Fruit fly (Drosophila melanogaster) whole organism, wandering third instar larva: ENCODE results near the gene Fife.

ENCODE experiments used
- CG32264 ChIP-seq: fragments of 200-800 bp; sonication (Bioruptor generic); optimal IDR thresholded peaks from 2 replicates; lab custom pipeline; 2016; ENCODE audit warnings: missing biosample characterization, missing genetic modification characterization
- CG9705 ChIP-seq: fragments of 200-800 bp; sonication (Bioruptor generic); optimal IDR thresholded peaks from 2 replicates; lab custom pipeline; 2018; ENCODE audit warnings: missing biosample characterization, mild to moderate bottlenecking, missing genetic modification characterization
- CrebA ChIP-seq: fragments of 200-800 bp; sonication (Bioruptor generic); optimal IDR thresholded peaks from 2 replicates; lab custom pipeline; 2016; ENCODE audit warnings: missing biosample characterization, mild to moderate bottlenecking, missing genetic modification characterization, borderline replicate concordance
- Dfd ChIP-seq: fragments of >200 bp; optimal IDR thresholded peaks from 2 replicates; lab custom pipeline; 2017; ENCODE audit warnings: missing biosample characterization, missing genetic modification characterization
- Dif ChIP-seq: fragments of 200-275, 200-300 bp; sonication (Bioruptor generic); optimal IDR thresholded peaks from 2 replicates; lab custom pipeline; 2018; ENCODE audit warnings: missing biosample characterization, missing genetic modification characterization; ENCODE audit not compliant: partially characterized antibody
- GATAd ChIP-seq: sonication (Bioruptor generic); optimal IDR thresholded peaks from 2 replicates; lab custom pipeline; 2016; ENCODE audit warnings: missing biosample characterization, missing genetic modification characterization
- HLH106 ChIP-seq: fragments of 200-800 bp; optimal IDR thresholded peaks from 3 replicates; lab custom pipeline; 2019; ENCODE audit warnings: missing biosample characterization, mild to moderate bottlenecking, missing genetic modification characterization, moderate library complexity
- Hnf4 ChIP-seq: fragments of 200-800 bp; sonication (Bioruptor generic); optimal IDR thresholded peaks from 2 replicates; lab custom pipeline; 2016; ENCODE audit warnings: missing biosample characterization, mild to moderate bottlenecking, missing genetic modification characterization
- Hr78 ChIP-seq: fragments of >200 bp; optimal IDR thresholded peaks from 2 replicates; lab custom pipeline; 2017; ENCODE audit warnings: missing biosample characterization, missing genetic modification characterization
- Hr83 ChIP-seq: fragments of 200-300 bp; sonication (Bioruptor generic); optimal IDR thresholded peaks from 2 replicates; lab custom pipeline; 2016; ENCODE audit warnings: missing biosample characterization, mild to moderate bottlenecking, missing genetic modification characterization, moderate library complexity; ENCODE audit not compliant: poor library complexity, severe bottlenecking
- Mio ChIP-seq: sonication (Bioruptor generic); optimal IDR thresholded peaks from 2 replicates; lab custom pipeline; 2016; ENCODE audit warnings: missing biosample characterization, missing genetic modification characterization
- Myc ChIP-seq: fragments of >200 bp; optimal IDR thresholded peaks from 2 replicates; lab custom pipeline; 2017
- N ChIP-seq: fragments of >200 bp; optimal IDR thresholded peaks from 2 replicates; lab custom pipeline; 2018; ENCODE audit warnings: missing biosample characterization, missing external identifiers, missing genetic modification characterization
- OdsH ChIP-seq: fragments of 200-800 bp; sonication (Bioruptor generic); optimal IDR thresholded peaks from 2 replicates; lab custom pipeline; 2016; ENCODE audit warnings: missing biosample characterization, mild to moderate bottlenecking, missing genetic modification characterization
- Rel ChIP-seq, 2 experiments: fragments of 200-800 bp; sonication (Bioruptor generic) in 1 of 2; optimal IDR thresholded peaks; 2 replicates in 1 of 2; 3 replicates in 1 of 2; lab custom pipeline; 2016 to 2019; ENCODE audit warnings: mild to moderate bottlenecking in 2 of 2, missing biosample characterization in 2 of 2, missing genetic modification characterization in 2 of 2, moderate library complexity in 1 of 2
- Sp1 ChIP-seq: fragments of 200-800 bp; sonication (Bioruptor generic); optimal IDR thresholded peaks from 3 replicates; lab custom pipeline; 2019; ENCODE audit warnings: missing biosample characterization, mild to moderate bottlenecking, missing genetic modification characterization, moderate library complexity
- Vsx2 ChIP-seq: fragments of 200-300, 225-300 bp; sonication (Bioruptor generic); optimal IDR thresholded peaks from 2 replicates; lab custom pipeline; 2018; ENCODE audit warnings: missing biosample characterization, missing genetic modification characterization; ENCODE audit not compliant: partially characterized antibody
- br ChIP-seq: fragments of 200-800 bp; sonication (Bioruptor generic); optimal IDR thresholded peaks from 2 replicates; lab custom pipeline; 2016; ENCODE audit warnings: missing biosample characterization, missing genetic modification characterization
- dl ChIP-seq, 2 experiments: fragments of 175-275, 200-275 bp in 1 of 2; fragments of 200-275 bp in 1 of 2; sonication (Bioruptor generic); optimal IDR thresholded peaks; lab custom pipeline; 2018; ENCODE audit warnings: mild to moderate bottlenecking in 2 of 2, missing biosample characterization in 2 of 2, missing genetic modification characterization in 2 of 2, moderate library complexity in 2 of 2; ENCODE audit not compliant: partially characterized antibody in 2 of 2, insufficient read depth in 1 of 2
- dmrt93B ChIP-seq: fragments of 200-800 bp; sonication (Bioruptor generic); optimal IDR thresholded peaks from 2 replicates; lab custom pipeline; 2018; ENCODE audit warnings: missing biosample characterization, mild to moderate bottlenecking, missing genetic modification characterization
- dsf ChIP-seq: sonication (Bioruptor generic); optimal IDR thresholded peaks from 2 replicates; lab custom pipeline; 2016; ENCODE audit warnings: missing biosample characterization, missing genetic modification characterization, borderline replicate concordance
- ey ChIP-seq: fragments of 200-800 bp; sonication (Bioruptor generic); optimal IDR thresholded peaks from 2 replicates; lab custom pipeline; 2016; ENCODE audit warnings: missing biosample characterization, missing genetic modification characterization
- foxo ChIP-seq, 2 experiments: fragments of 200-800 bp; sonication (Bioruptor generic); optimal IDR thresholded peaks; 2 replicates in 1 of 2; 3 replicates in 1 of 2; lab custom pipeline; 2016 to 2017; ENCODE audit warnings: missing biosample characterization in 2 of 2, missing genetic modification characterization in 2 of 2
- fru ChIP-seq: fragments of 200-800 bp; sonication (Bioruptor generic); optimal IDR thresholded peaks from 3 replicates; lab custom pipeline; 2016; ENCODE audit warnings: missing biosample characterization, mild to moderate bottlenecking, missing genetic modification characterization
- h ChIP-seq: fragments of 200-800 bp; sonication (Bioruptor generic); optimal IDR thresholded peaks from 3 replicates; lab custom pipeline; 2016; ENCODE audit warnings: missing biosample characterization, mild to moderate bottlenecking, missing genetic modification characterization
- jim ChIP-seq: fragments of 175-275, 200-325 bp; sonication (Bioruptor generic); optimal IDR thresholded peaks from 2 replicates; lab custom pipeline; 2016; ENCODE audit warnings: missing biosample characterization, mild to moderate bottlenecking, missing genetic modification characterization
- lola ChIP-seq: fragments of >200 bp; optimal IDR thresholded peaks from 2 replicates; lab custom pipeline; 2017; ENCODE audit warnings: missing biosample characterization, missing genetic modification characterization
- pan ChIP-seq: fragments of >200 bp; optimal IDR thresholded peaks from 2 replicates; lab custom pipeline; 2017
- psq ChIP-seq: fragments of 200-800 bp; sonication (Bioruptor generic); optimal IDR thresholded peaks from 3 replicates; lab custom pipeline; 2017; ENCODE audit warnings: missing biosample characterization, mild to moderate bottlenecking, missing genetic modification characterization, moderate library complexity
- rgr ChIP-seq: fragments of 200-800 bp; sonication (Bioruptor generic); optimal IDR thresholded peaks from 3 replicates; lab custom pipeline; 2016; ENCODE audit warnings: missing biosample characterization, mild to moderate bottlenecking, missing genetic modification characterization
- sage ChIP-seq: fragments of 200-800 bp; sonication (Bioruptor generic); optimal IDR thresholded peaks from 2 replicates; lab custom pipeline; 2016; ENCODE audit warnings: missing biosample characterization, mild to moderate bottlenecking, missing genetic modification characterization
- tai ChIP-seq: sonication (Bioruptor generic); optimal IDR thresholded peaks from 2 replicates; lab custom pipeline; 2016; ENCODE audit warnings: missing biosample characterization, missing genetic modification characterization
- usp ChIP-seq: fragments of >200 bp; optimal IDR thresholded peaks from 2 replicates; lab custom pipeline; 2017; ENCODE audit warnings: missing biosample characterization, missing genetic modification characterization
- woc ChIP-seq: sonication (Bioruptor generic); optimal IDR thresholded peaks from 2 replicates; lab custom pipeline; 2016; ENCODE audit warnings: missing biosample characterization, mild to moderate bottlenecking, missing genetic modification characterization

The Fife gene

dm6 chr3L:2711462-2712040 lies at the start of gene Fife:
Fife (minus strand) TSS chr3L:2711690.
- TF ChIP-seq CG9705 (GFP tag; lab: Kevin White, UChicago) (no peak), tai (no peak), HLH106 (no peak)

dm6 chr3L:2748359-2748758 lies 36.9 kb upstream of the Fife start:
- TF ChIP-seq psq (GFP tag; lab: Kevin White, UChicago) (no peak), jim (GFP tag; lab: Kevin White, UChicago) (no peak), woc (GFP tag; lab: Kevin White, UChicago) (no peak), Hr83 (GFP tag; lab: Kevin White, UChicago) (no peak), CG32264 (no peak), sage (GFP tag; lab: Kevin White, UChicago) (no peak)

dm6 chr3L:2745698-2746410 lies 34.4 kb upstream of the Fife start:
- TF ChIP-seq HLH106 (no peak), OdsH (no peak), lola (GFP tag; lab: Kevin White, UChicago) (no peak), Hr83 (GFP tag; lab: Kevin White, UChicago) (no peak), ey (GFP tag; lab: Kevin White, UChicago) (no peak), Hr78 (GFP tag; lab: Kevin White, UChicago) (no peak), Vsx2 (GFP tag; lab: Kevin White, UChicago) (no peak), Mio (GFP tag; lab: Kevin White, UChicago) (no peak), br (GFP tag; lab: Kevin White, UChicago) (no peak), Dfd (GFP tag; lab: Kevin White, UChicago) (no peak), pan (lab: Kevin White, UChicago) (no peak), psq (GFP tag; lab: Kevin White, UChicago) (no peak), h (GFP tag; lab: Kevin White, UChicago) (no peak), sage (GFP tag; lab: Kevin White, UChicago) (no peak), foxo (GFP tag; optimal IDR thresholded peaks at IDR 0.05; lab: Kevin White, UChicago) (no peak), N (no peak), Dif (GFP tag; lab: Kevin White, UChicago) (no peak)

dm6 chr3L:2744963-2745362 lies 33.5 kb upstream of the Fife start:
- no peak for TF ChIP-seq ey (GFP tag; lab: Kevin White, UChicago)
- TF ChIP-seq rgr = no peak
- TF ChIP-seq psq (GFP tag; lab: Kevin White, UChicago) = no peak
- TF ChIP-seq Hr83 (GFP tag; lab: Kevin White, UChicago) = no peak
- no peak for TF ChIP-seq Mio (GFP tag; lab: Kevin White, UChicago)
- TF ChIP-seq CG9705 (GFP tag; lab: Kevin White, UChicago) = no peak
- TF ChIP-seq Myc (lab: Kevin White, UChicago) = no peak
- TF ChIP-seq Vsx2 (GFP tag; lab: Kevin White, UChicago) = no peak
- TF ChIP-seq Hnf4 (GFP tag; lab: Kevin White, UChicago) = no peak
- TF ChIP-seq HLH106 = no peak
- no peak for TF ChIP-seq dsf (GFP tag; lab: Kevin White, UChicago)
- no peak for TF ChIP-seq jim (GFP tag; lab: Kevin White, UChicago)
- no peak for TF ChIP-seq dmrt93B
- TF ChIP-seq CG32264 = no peak
- no peak for TF ChIP-seq Dfd (GFP tag; lab: Kevin White, UChicago)
- TF ChIP-seq GATAd (GFP tag; lab: Kevin White, UChicago) = no peak
- TF ChIP-seq foxo (GFP tag; optimal IDR thresholded peaks at IDR 0.05; lab: Kevin White, UChicago) = no peak
- no peak for TF ChIP-seq Dif (GFP tag; lab: Kevin White, UChicago)

dm6 chr3L:2743755-2744154 lies 32.3 kb upstream of the Fife start:
- TF ChIP-seq Hnf4 (GFP tag; lab: Kevin White, UChicago) = no peak
- no peak for TF ChIP-seq Rel (GFP tag; optimal IDR thresholded peaks at IDR 0.05; lab: Kevin White, UChicago)
- no peak for TF ChIP-seq Rel (tag; optimal IDR thresholded peaks at IDR 0.05; lab: Kevin White, UChicago)
- no peak for TF ChIP-seq Sp1 (GFP tag; lab: Kevin White, UChicago)
- TF ChIP-seq dl (GFP tag; optimal IDR thresholded peaks at IDR 0.05; lab: Kevin White, UChicago; ENCODE audit: insufficient read depth in 1 of 2, partially characterized antibody in 2 of 2) = no peak
- no peak for TF ChIP-seq CrebA (GFP tag; lab: Kevin White, UChicago)
- no peak for TF ChIP-seq fru (GFP tag; lab: Kevin White, UChicago)
- TF ChIP-seq GATAd (GFP tag; lab: Kevin White, UChicago) = no peak
- TF ChIP-seq pan (lab: Kevin White, UChicago) = no peak
- no peak for TF ChIP-seq Hr78 (GFP tag; lab: Kevin White, UChicago)
- TF ChIP-seq h (GFP tag; lab: Kevin White, UChicago) = no peak
- TF ChIP-seq usp (GFP tag; lab: Kevin White, UChicago) = no peak
